Worm (Caenorhabditis elegans): Measurements from ENCODE around the gene scav-4.

ce11 chrX:12978569-12978968 lies 3.0 kb upstream of the scav-4 start:
- no peak for TF ChIP-seq aha-1 (tag)
- TF ChIP-seq aly-2 (tag; optimal IDR thresholded peaks at IDR 0.05): no peak
- TF ChIP-seq snpc-4 (tag; optimal IDR thresholded peaks at IDR 0.05): no peak
- TF ChIP-seq rbr-2 (tag; optimal IDR thresholded peaks at IDR 0.05): no peak
- TF ChIP-seq hmg-1.1 (GFP tag; IDR thresholded peaks at IDR 0.05): no peak

All from whole organism, L4 larva.